Fruit fly (Drosophila melanogaster): Measurements from ENCODE around the gene Naa15-16.
A peak's percentile ranks its signal among the peaks of the same experiment; 100 is the strongest.

Gene Naa15-16

dm6 chrX:19505334-19506185 lies 25.8 kb downstream of the Naa15-16 start (continued):
- TF ChIP-seq gce (GFP tag; IDR thresholded peaks at IDR 0.05) (0 out of 3 replicates have a peak, but pooled peaks have one; percentile 28), CG8290 (GFP tag; optimal IDR thresholded peaks at IDR 0.05) (peak; percentile 74), CG8290 (tag; optimal IDR thresholded peaks at IDR 0.05) (no peak), BEAF-32 (GFP tag; optimal IDR thresholded peaks at IDR 0.05) (peak; percentile 83), Hsf (GFP tag; optimal IDR thresholded peaks at IDR 0.05) (peak; percentile 28), vnd (GFP tag; IDR thresholded peaks at IDR 0.05; ENCODE audit: partially characterized antibody) (peak; percentile 77), CG18619 (GFP tag; optimal IDR thresholded peaks at IDR 0.05) (peak; percentile 20), hkb (optimal IDR thresholded peaks at IDR 0.05) (no peak), hkb (GFP tag; IDR thresholded peaks at IDR 0.05) (0 out of 2 replicates have a peak, but pooled peaks have one; percentile 14), slbo (GFP tag; IDR thresholded peaks at IDR 0.05) (peak; percentile 54), ERR (GFP tag; optimal IDR thresholded peaks at IDR 0.05) (peak; percentile 72), Ssrp (tag; optimal IDR thresholded peaks at IDR 0.05) (no peak), CG14050 (GFP tag; IDR thresholded peaks at IDR 0.05) (no peak), CG10979 (tag; optimal IDR thresholded peaks at IDR 0.05) (peak; percentile 8), chinmo (GFP tag; IDR thresholded peaks at IDR 0.05; ENCODE audit: partially characterized antibody) (peak; percentile 90), eve (GFP tag; optimal IDR thresholded peaks at IDR 0.05) (no peak), CG1603 (tag; optimal IDR thresholded peaks at IDR 0.05) (no peak), Bdp1 (GFP tag; optimal IDR thresholded peaks at IDR 0.05) (peak; percentile 47), CG13894 (tag; optimal IDR thresholded peaks at IDR 0.05) (peak; percentile 62), CG9932 (GFP tag; IDR thresholded peaks at IDR 0.05) (peak; percentile 64), cwo (GFP tag; optimal IDR thresholded peaks at IDR 0.05) (peak; percentile 77), pita (GFP tag; optimal IDR thresholded peaks at IDR 0.05) (no peak), danr (GFP tag; IDR thresholded peaks at IDR 0.05) (no peak), p53 (GFP tag; optimal IDR thresholded peaks at IDR 0.05) (peak; percentile 32), twi (tag; optimal IDR thresholded peaks at IDR 0.05) (no peak), CG2889 (GFP tag; IDR thresholded peaks at IDR 0.05) (no peak), CG34224 (GFP tag; IDR thresholded peaks at IDR 0.05; ENCODE audit: partially characterized antibody) (peak; percentile 86), Rfx (GFP tag; IDR thresholded peaks at IDR 0.05) (peak; percentile 55), pnt (GFP tag; optimal IDR thresholded peaks at IDR 0.05) (no peak), amos (GFP tag; IDR thresholded peaks at IDR 0.05; ENCODE audit: partially characterized antibody) (peak; percentile 87), CG5953 (GFP tag; IDR thresholded peaks at IDR 0.05) (no peak), pzg (GFP tag; optimal IDR thresholded peaks at IDR 0.05) (peak; percentile 74), CG12391 (tag; optimal IDR thresholded peaks at IDR 0.05) (peak; percentile 38), CG3847 (GFP tag; IDR thresholded peaks at IDR 0.05) (peak; percentile 58), pum (GFP tag; optimal IDR thresholded peaks at IDR 0.05) (peak; percentile 48), Taf1 (GFP tag; IDR thresholded peaks at IDR 0.05) (no peak), CG10366 (GFP tag; IDR thresholded peaks at IDR 0.05) (no peak), CG4617 (GFP tag; optimal IDR thresholded peaks at IDR 0.05; ENCODE audit: borderline replicate concordance) (no peak), HmgD (GFP tag; optimal IDR thresholded peaks at IDR 0.05) (peak; percentile 18), CG6689 (GFP tag; IDR thresholded peaks at IDR 0.05) (no peak), CG15479 (GFP tag; optimal IDR thresholded peaks at IDR 0.05) (peak; percentile 88), klu (GFP tag; IDR thresholded peaks at IDR 0.05) (0 out of 2 replicates have a peak, but pooled peaks have one; percentile 20), stwl (tag; optimal IDR thresholded peaks at IDR 0.05) (peak; percentile 87), exex (tag; optimal IDR thresholded peaks at IDR 0.05) (peak; percentile 76), CG13287 (GFP tag; IDR thresholded peaks at IDR 0.05; ENCODE audit: partially characterized antibody) (peak; percentile 89), oc (tag; optimal IDR thresholded peaks at IDR 0.05) (no peak), HLH54F (GFP tag; optimal IDR thresholded peaks at IDR 0.05) (peak; percentile 49), CG17829 (tag; optimal IDR thresholded peaks at IDR 0.05) (peak; percentile 34), CG3726 (GFP tag; IDR thresholded peaks at IDR 0.05) (no peak)

Measured in whole organism, embryonic.